Fruit fly (Drosophila melanogaster): Measurements from ENCODE around the gene CG6106.

Gene CG6106

DNA sequence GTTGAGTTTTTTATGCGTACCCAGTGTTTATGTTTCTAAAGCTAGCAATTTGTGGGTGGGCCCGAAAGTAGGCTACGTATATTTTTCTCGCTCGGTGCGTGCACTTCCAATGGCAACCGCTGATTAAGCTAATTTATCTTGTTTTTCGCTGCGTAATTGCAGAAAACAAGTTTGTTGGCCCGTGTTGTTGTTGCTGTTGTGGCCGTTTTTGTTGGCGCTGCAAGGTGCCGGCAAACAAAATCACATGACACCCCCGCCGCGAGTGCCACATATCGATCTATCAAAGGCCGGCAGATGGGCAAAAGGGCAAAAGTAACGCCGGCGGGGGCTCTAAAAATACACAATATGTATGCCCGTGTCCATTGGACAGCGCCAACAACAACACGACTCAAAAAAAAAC lies 50.8 kb downstream of the CG6106 start:
- TF ChIP-seq CG4496 (GFP tag; IDR thresholded peaks at IDR 0.05) (no peak), CG14655 (GFP tag; optimal IDR thresholded peaks at IDR 0.05) (no peak), D1 (tag; optimal IDR thresholded peaks at IDR 0.05) (no peak)

DNA sequence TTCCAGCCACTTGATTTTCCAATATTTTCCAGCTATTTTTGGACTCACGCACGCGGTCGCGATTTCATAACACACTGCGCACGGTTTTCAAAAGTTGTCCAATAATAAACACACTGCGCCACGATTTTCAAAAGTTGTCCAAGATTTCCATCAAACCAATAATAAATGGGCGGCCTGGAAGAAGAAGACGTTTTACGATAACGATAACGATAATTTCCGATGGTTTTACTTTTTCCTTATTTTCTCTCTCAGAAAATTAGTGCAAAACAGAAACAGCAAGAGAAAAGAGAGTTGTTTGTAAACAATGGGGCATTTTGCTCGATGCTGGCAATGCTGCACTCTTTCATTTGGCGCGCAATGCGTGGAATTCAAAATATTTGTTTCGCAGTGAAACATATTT lies 51.3 kb downstream of the CG6106 start, which contains the start of gene Nt5b:
TSS of gene Nt5b (minus strand) at position 207 of the 400 bp plus-strand sequence.
- TF ChIP-seq CG4496 (GFP tag; IDR thresholded peaks at IDR 0.05), result peak; percentile 13; the same call in 1 of the 3 replicates
- TF ChIP-seq EcR (GFP tag; optimal IDR thresholded peaks at IDR 0.05), result no peak
- peak; percentile 39; the same call in 1 of the 2 replicates for TF ChIP-seq CG12605 (GFP tag; IDR thresholded peaks at IDR 0.05)

All from whole organism, pupa.